Worm (Caenorhabditis elegans) whole organism, late embryonic: ENCODE data around the gene rpl-21.

Experiments
- C08G9.2 ChIP-seq: sonication (generic microtip); optimal IDR thresholded peaks from 2 replicates; lab custom pipeline; 2016; ENCODE audit warnings: mild to moderate bottlenecking, missing genetic modification characterization, moderate library complexity, missing compliant biosample characterization
- C38D4.7 ChIP-seq: fragments of 200-800 bp; sonication (Bioruptor generic); optimal IDR thresholded peaks from 2 replicates; lab custom pipeline; 2018; ENCODE audit warnings: mild to moderate bottlenecking, missing genetic modification characterization, moderate library complexity, missing compliant biosample characterization
- F13H6.1 ChIP-seq: sonication (generic microtip); optimal IDR thresholded peaks from 2 replicates; lab custom pipeline; 2016; ENCODE audit warnings: missing genetic modification characterization, missing compliant biosample characterization
- K02D7.2 ChIP-seq: sonication (generic microtip); optimal IDR thresholded peaks from 2 replicates; lab custom pipeline; 2017; ENCODE audit warnings: mild to moderate bottlenecking, missing genetic modification characterization, missing compliant biosample characterization
- K09A11.1 ChIP-seq: sonication (generic microtip); optimal IDR thresholded peaks from 2 replicates; lab custom pipeline; 2017; ENCODE audit warnings: antibody characterized with exemption, mild to moderate bottlenecking, missing genetic modification characterization, missing compliant biosample characterization; ENCODE audit not compliant: insufficient read depth
- T23F11.4 ChIP-seq: fragments of 200-800 bp; sonication (Bioruptor generic); optimal IDR thresholded peaks from 2 replicates; lab custom pipeline; 2018; ENCODE audit warnings: mild to moderate bottlenecking, missing genetic modification characterization, missing compliant biosample characterization
- ceh-2 ChIP-seq: sonication (generic microtip); optimal IDR thresholded peaks from 2 replicates; lab custom pipeline; 2016; ENCODE audit warnings: missing genotype, missing genetic modification characterization, missing compliant biosample characterization
- ceh-24 ChIP-seq: sonication (generic microtip); optimal IDR thresholded peaks from 2 replicates; lab custom pipeline; 2016; ENCODE audit warnings: mild to moderate bottlenecking, missing genetic modification characterization, missing compliant biosample characterization
- ceh-30 ChIP-seq: fragments of 150-350 bp; optimal IDR thresholded peaks from 2 replicates; lab custom pipeline; 2014; ENCODE audit warnings: missing biosample characterization, missing genetic modification characterization
- ceh-31 ChIP-seq: sonication (generic microtip); optimal IDR thresholded peaks from 2 replicates; lab custom pipeline; 2016; ENCODE audit warnings: missing genetic modification characterization, missing compliant biosample characterization
- ceh-34 ChIP-seq: sonication (generic microtip); optimal IDR thresholded peaks from 2 replicates; lab custom pipeline; 2016; ENCODE audit warnings: mild to moderate bottlenecking, missing genetic modification characterization, missing compliant biosample characterization
- ceh-48 ChIP-seq: sonication (generic microtip); optimal IDR thresholded peaks from 2 replicates; lab custom pipeline; 2016; ENCODE audit warnings: missing genetic modification characterization, inconsistent platforms, missing compliant biosample characterization
- ceh-9 ChIP-seq: sonication (generic microtip); optimal IDR thresholded peaks from 2 replicates; lab custom pipeline; 2016; ENCODE audit warnings: mild to moderate bottlenecking, missing genetic modification characterization, inconsistent platforms, missing compliant biosample characterization
- dmd-4 ChIP-seq: sonication (generic microtip); optimal IDR thresholded peaks from 2 replicates; lab custom pipeline; 2016; ENCODE audit warnings: borderline replicate concordance, missing genetic modification characterization, missing compliant biosample characterization
- dve-1 ChIP-seq: sonication (generic microtip); optimal IDR thresholded peaks from 2 replicates; lab custom pipeline; 2017; ENCODE audit warnings: antibody characterized with exemption, mild to moderate bottlenecking, missing genetic modification characterization, missing compliant biosample characterization
- elt-2 ChIP-seq: sonication (generic microtip); optimal IDR thresholded peaks from 2 replicates; lab custom pipeline; 2016; ENCODE audit warnings: missing genetic modification reagents, missing genetic modification characterization, missing compliant biosample characterization
- elt-4 ChIP-seq: sonication (generic microtip); optimal IDR thresholded peaks from 2 replicates; lab custom pipeline; 2016; ENCODE audit warnings: missing genetic modification characterization, missing compliant biosample characterization
- gmeb-2 ChIP-seq: sonication (generic microtip); optimal IDR thresholded peaks from 2 replicates; lab custom pipeline; 2016; ENCODE audit warnings: missing genetic modification characterization, inconsistent platforms, missing compliant biosample characterization
- hlh-13 ChIP-seq: fragments of 200-800 bp; sonication (Bioruptor generic); optimal IDR thresholded peaks from 2 replicates; lab custom pipeline; 2018; ENCODE audit warnings: mild to moderate bottlenecking, missing genetic modification characterization, missing compliant biosample characterization
- hlh-30 ChIP-seq: sonication (generic microtip); optimal IDR thresholded peaks from 2 replicates; lab custom pipeline; 2017; ENCODE audit warnings: antibody characterized with exemption, missing genetic modification characterization, missing compliant biosample characterization; ENCODE audit not compliant: insufficient read depth
- hlh-8 ChIP-seq: sonication (generic microtip); optimal IDR thresholded peaks from 2 replicates; lab custom pipeline; 2016; ENCODE audit warnings: missing genotype, missing genetic modification characterization, missing compliant biosample characterization
- lin-11 ChIP-seq: fragments of 200-800 bp; sonication (Bioruptor generic); optimal IDR thresholded peaks from 2 replicates; lab custom pipeline; 2018; ENCODE audit warnings: mild to moderate bottlenecking, missing genetic modification characterization, missing compliant biosample characterization
- mec-3 ChIP-seq: sonication (generic microtip); optimal IDR thresholded peaks from 2 replicates; lab custom pipeline; 2016; ENCODE audit warnings: borderline replicate concordance, missing genetic modification characterization, missing compliant biosample characterization
- nhr-11 ChIP-seq: fragments of 150-350 bp; optimal IDR thresholded peaks from 2 replicates; lab custom pipeline; 2014; ENCODE audit warnings: missing biosample characterization, missing genetic modification characterization
- nhr-232 ChIP-seq: sonication (generic microtip); optimal IDR thresholded peaks from 2 replicates; lab custom pipeline; 2016; ENCODE audit warnings: missing genetic modification characterization, missing compliant biosample characterization
- npax-4 ChIP-seq: sonication (generic microtip); optimal IDR thresholded peaks from 2 replicates; lab custom pipeline; 2016; ENCODE audit warnings: missing genetic modification characterization, missing compliant biosample characterization
- pat-9 ChIP-seq: fragments of 200-800 bp; sonication (Bioruptor generic); optimal IDR thresholded peaks from 2 replicates; lab custom pipeline; 2018; ENCODE audit warnings: mild to moderate bottlenecking, missing genetic modification characterization, moderate library complexity, missing compliant biosample characterization
- pha-2 ChIP-seq: sonication (generic microtip); optimal IDR thresholded peaks from 2 replicates; lab custom pipeline; 2017; ENCODE audit warnings: mild to moderate bottlenecking, missing genetic modification characterization, missing compliant biosample characterization
- pros-1 ChIP-seq: fragments of 150-350 bp; optimal IDR thresholded peaks from 2 replicates; lab custom pipeline; 2014; ENCODE audit warnings: missing biosample characterization, missing genetic modification reagents, missing genetic modification characterization
- ref-2 ChIP-seq: sonication (generic microtip); optimal IDR thresholded peaks from 2 replicates; lab custom pipeline; 2016; ENCODE audit warnings: missing genetic modification characterization, missing compliant biosample characterization
- rnt-1 ChIP-seq: sonication (generic microtip); optimal IDR thresholded peaks from 2 replicates; lab custom pipeline; 2016; ENCODE audit warnings: missing genetic modification characterization, missing compliant biosample characterization
- sox-2 ChIP-seq: fragments of 200-800 bp; sonication (Bioruptor generic); IDR thresholded peaks from 2 replicates; pipeline ENCODE4 v1.3.6; 2022; ENCODE audit warnings: missing genetic modification reagents, missing genetic modification characterization, missing compliant biosample characterization
- sox-4 ChIP-seq: sonication (generic microtip); optimal IDR thresholded peaks from 2 replicates; lab custom pipeline; 2017; ENCODE audit warnings: mild to moderate bottlenecking, missing genetic modification characterization, inconsistent platforms, missing compliant biosample characterization
- tbx-2 ChIP-seq: sonication (generic microtip); optimal IDR thresholded peaks from 2 replicates; lab custom pipeline; 2016; ENCODE audit warnings: missing genetic modification characterization, missing compliant biosample characterization
- tbx-7 ChIP-seq: sonication (generic microtip); optimal IDR thresholded peaks from 2 replicates; lab custom pipeline; 2016; ENCODE audit warnings: missing genotype, missing genetic modification characterization, missing compliant biosample characterization
- unc-3 ChIP-seq, 2 experiments: fragments of 200-800 bp in 1 of 2; sonication (Bioruptor generic) in 1 of 2; sonication (generic microtip) in 1 of 2; conservative IDR thresholded peaks in 1 of 2; optimal IDR thresholded peaks in 1 of 2; 2 replicates each; pipeline versions ENCODE4 v1.3.6 to Lab custom; 2016 to 2022; ENCODE audit warnings: missing compliant biosample characterization in 2 of 2, missing genetic modification characterization in 2 of 2, missing genetic modification reagents in 1 of 2
- zip-5 ChIP-seq: sonication (generic microtip); optimal IDR thresholded peaks from 2 replicates; lab custom pipeline; 2016; ENCODE audit warnings: missing genetic modification characterization, missing compliant biosample characterization

The rpl-21 gene

DNA sequence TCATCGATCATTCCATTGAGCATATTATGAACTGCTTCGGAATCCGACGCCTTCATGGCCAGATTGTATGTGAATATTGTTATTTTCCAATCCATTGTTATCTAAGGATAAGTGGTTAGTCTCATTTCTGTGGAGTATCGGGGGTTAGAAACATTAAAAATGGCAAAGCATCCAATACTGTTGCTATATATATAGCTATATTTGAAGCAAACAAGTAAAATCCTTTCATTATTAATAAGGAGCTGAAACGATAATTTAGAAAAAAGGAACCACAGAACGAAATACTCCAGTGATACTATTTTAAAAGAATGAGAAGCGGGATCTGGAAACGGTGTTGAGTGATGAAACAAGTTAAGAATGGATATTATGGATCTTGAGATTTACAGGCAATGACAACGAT lies 31.2 kb upstream of the rpl-21 start, which contains the start of gene inpp-5K:
Gene inpp-5K (minus strand): TSS at position 101 of the 400 bp plus-strand sequence.
- TF ChIP-seq ceh-48 (tag; lab: Kevin White, UChicago) (no peak), ceh-2 (tag; lab: Kevin White, UChicago) (no peak), npax-4 (no peak), hlh-8 (tag; lab: Kevin White, UChicago) (no peak)

DNA sequence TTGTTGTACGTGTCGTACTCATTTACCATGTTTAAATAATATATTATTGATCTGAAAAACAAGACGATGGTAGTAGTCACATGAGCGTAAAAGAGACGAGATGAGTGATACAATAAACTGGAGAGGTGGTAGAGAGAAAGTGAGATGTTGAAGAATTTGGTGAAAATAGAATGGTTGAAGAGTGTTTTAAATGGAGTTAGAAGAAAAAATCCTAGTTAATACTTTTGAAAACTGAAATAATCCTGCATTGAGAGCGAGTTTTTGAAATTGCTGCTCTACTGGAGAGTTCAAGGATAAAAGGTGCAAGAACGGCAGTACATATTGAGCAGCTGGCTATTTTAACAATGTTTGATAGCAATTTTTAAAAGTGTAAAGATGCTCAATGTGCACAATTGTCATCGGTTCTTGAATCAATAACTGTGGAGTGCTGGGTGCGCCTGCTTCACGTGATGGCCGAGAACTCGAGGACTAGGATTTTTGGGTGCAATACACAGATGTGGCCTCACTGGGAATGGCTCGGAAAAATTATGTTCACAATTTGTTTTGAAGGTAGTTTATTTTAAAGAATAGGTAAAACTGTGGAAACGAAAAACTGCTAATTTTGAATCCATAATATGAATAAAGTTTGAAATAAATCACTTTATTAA lies 28.2 kb upstream of the rpl-21 start, which contains the start of gene atg-13:
Gene atg-13 (minus strand): TSS at position 51 of the 647 bp plus-strand sequence.
- TF ChIP-seq npax-4 = no peak
- no peak for TF ChIP-seq mec-3 (tag; lab: Kevin White, UChicago)
- no peak for TF ChIP-seq ceh-24 (tag; lab: Kevin White, UChicago)
- no peak for TF ChIP-seq tbx-7
- TF ChIP-seq hlh-30 = peak; percentile 47
- TF ChIP-seq ceh-31 (tag; lab: Kevin White, UChicago) = peak; percentile 30
- peak; percentile 25 for TF ChIP-seq ceh-48 (tag; lab: Kevin White, UChicago)

DNA sequence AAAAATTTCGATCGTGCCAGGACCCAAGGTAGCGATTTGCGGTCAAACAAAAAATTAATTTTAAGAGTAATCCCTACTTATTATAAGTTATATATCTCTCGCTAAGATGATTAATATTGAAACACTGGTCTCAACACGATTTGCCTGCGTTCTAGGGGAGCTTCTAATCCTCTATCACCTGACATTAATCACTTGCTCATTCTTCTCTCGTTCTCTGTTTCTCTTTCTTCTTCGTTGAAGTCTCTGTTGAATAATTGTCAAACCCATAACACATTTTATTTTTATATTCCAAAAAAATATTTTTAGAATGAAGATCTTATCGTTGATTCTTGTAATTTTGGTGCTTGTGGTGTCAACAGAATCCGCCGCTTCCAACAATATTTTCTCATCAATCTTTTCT lies 25.1 kb upstream of the rpl-21 start, which contains the start of gene D2007.1:
Gene D2007.1 (plus strand): TSS at position 301 of the 400 bp plus-strand sequence.
- no peak for TF ChIP-seq elt-4 (tag; lab: Kevin White, UChicago)
- peak; percentile 27 for TF ChIP-seq hlh-30

DNA sequence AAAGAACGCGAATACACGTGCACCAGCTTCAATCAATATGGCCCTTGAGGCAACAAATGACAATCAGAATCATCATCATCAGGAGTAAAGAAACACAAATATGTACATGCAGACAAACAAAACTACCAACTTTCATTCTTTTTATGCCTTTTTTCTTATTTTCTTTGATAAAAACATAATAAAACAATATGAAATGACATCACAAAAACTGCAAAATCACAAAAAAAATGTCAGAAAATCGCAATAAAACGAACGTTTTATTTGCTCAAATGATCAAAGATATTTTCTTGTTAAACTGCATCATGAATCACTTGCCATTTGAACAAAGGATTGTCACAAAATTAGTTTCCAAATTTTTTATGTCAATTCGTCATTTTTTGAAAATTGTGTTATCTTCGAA lies 24.4 kb upstream of the rpl-21 start:
- no peak for TF ChIP-seq tbx-2 (tag; lab: Kevin White, UChicago)
- TF ChIP-seq pros-1 (tag; lab: Kevin White, UChicago) = no peak
- no peak for TF ChIP-seq elt-2 (tag; lab: Kevin White, UChicago)
- no peak for TF ChIP-seq C08G9.2 (tag; lab: Kevin White, UChicago)
- TF ChIP-seq hlh-13 = no peak
- no peak for TF ChIP-seq nhr-11 (tag; lab: Kevin White, UChicago)
- TF ChIP-seq K02D7.2 = no peak
- TF ChIP-seq ref-2 (tag; lab: Kevin White, UChicago) = no peak
- no peak for TF ChIP-seq sox-4 (tag; lab: Kevin White, UChicago)
- TF ChIP-seq rnt-1 (tag; lab: Kevin White, UChicago) = no peak
- TF ChIP-seq mec-3 (tag; lab: Kevin White, UChicago) = no peak
- TF ChIP-seq ceh-9 = no peak
- TF ChIP-seq nhr-232 (tag; lab: Kevin White, UChicago) = no peak
- TF ChIP-seq zip-5 = no peak
- TF ChIP-seq pat-9 = no peak
- no peak for TF ChIP-seq sox-2 (GFP tag; lab: Robert Waterston, UW)
- no peak for TF ChIP-seq ceh-34 (tag; lab: Kevin White, UChicago)
- no peak for TF ChIP-seq hlh-30
- no peak for TF ChIP-seq npax-4
- TF ChIP-seq K09A11.1 = no peak

DNA sequence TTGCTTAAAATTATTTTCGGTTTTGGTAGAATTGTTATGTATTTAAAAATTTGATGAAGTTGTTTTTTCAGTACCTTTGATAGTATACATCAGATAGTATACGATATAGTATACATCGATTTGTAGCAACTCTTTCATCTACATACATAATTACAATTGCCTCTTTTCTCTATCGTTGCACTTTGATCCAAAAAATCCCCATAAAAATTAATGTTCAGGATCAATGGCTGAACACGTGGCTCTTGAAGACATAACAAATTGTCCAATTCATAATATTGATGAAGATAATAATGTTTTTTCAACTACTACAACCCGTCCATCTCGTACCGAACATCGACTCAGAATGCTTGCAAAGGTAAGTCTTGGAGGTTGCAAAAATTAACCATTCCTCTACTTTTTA lies 18.7 kb upstream of the rpl-21 start, which contains the start of gene D2007.2:
Gene D2007.2 (plus strand): TSS at position 213 of the 400 bp plus-strand sequence.
- TF ChIP-seq unc-3 (GFP tag; conservative IDR thresholded peaks at IDR 0.05; lab: Robert Waterston, UW) = no peak
- TF ChIP-seq unc-3 (tag; optimal IDR thresholded peaks at IDR 0.05; lab: Kevin White, UChicago) = no peak
- no peak for TF ChIP-seq ceh-9
- TF ChIP-seq dve-1 (tag; lab: Kevin White, UChicago) = no peak
- no peak for TF ChIP-seq ceh-30 (tag; lab: Kevin White, UChicago)
- no peak for TF ChIP-seq K09A11.1
- TF ChIP-seq pha-2 (tag; lab: Kevin White, UChicago) = no peak
- TF ChIP-seq ceh-34 (tag; lab: Kevin White, UChicago) = no peak
- TF ChIP-seq dmd-4 = no peak
- no peak for TF ChIP-seq pat-9
- no peak for TF ChIP-seq lin-11 (tag; lab: Kevin White, UChicago)
- TF ChIP-seq T23F11.4 = no peak
- no peak for TF ChIP-seq mec-3 (tag; lab: Kevin White, UChicago)
- no peak for TF ChIP-seq C38D4.7 (GFP tag; lab: Kevin White, UChicago)
- TF ChIP-seq F13H6.1 (tag; lab: Kevin White, UChicago) = no peak
- TF ChIP-seq hlh-30 = no peak
- no peak for TF ChIP-seq gmeb-2
